Fruit fly (Drosophila melanogaster) whole organism, adult: ENCODE data around the gene E2f1.

Experiments
- CG11617 ChIP-seq: fragments of 200-800 bp; sonication (Bioruptor generic); optimal IDR thresholded peaks from 2 replicates; lab custom pipeline; 2017; ENCODE audit warnings: mild to moderate bottlenecking, missing biosample characterization, missing genetic modification reagents, missing genetic modification characterization
- CG12768 ChIP-seq: fragments of 200-800 bp; sonication (Bioruptor generic); optimal IDR thresholded peaks from 2 replicates; lab custom pipeline; 2017; ENCODE audit warnings: missing biosample characterization, missing genetic modification characterization, mild to moderate bottlenecking, moderate library complexity, missing genetic modification reagents
- CG14711 ChIP-seq: fragments of 200-800 bp; sonication (Bioruptor generic); optimal IDR thresholded peaks from 2 replicates; lab custom pipeline; 2018; ENCODE audit warnings: missing biosample characterization, mild to moderate bottlenecking, missing genetic modification characterization, moderate library complexity
- CG1620 ChIP-seq: fragments of 200-800 bp; sonication (Bioruptor generic); optimal IDR thresholded peaks from 2 replicates; lab custom pipeline; 2016; ENCODE audit warnings: missing biosample characterization, missing genetic modification characterization
- CG33017 ChIP-seq: fragments of 200-800 bp; sonication (Bioruptor generic); optimal IDR thresholded peaks from 2 replicates; lab custom pipeline; 2018; ENCODE audit warnings: missing biosample characterization, mild to moderate bottlenecking, missing genetic modification characterization, moderate library complexity
- CG5204 ChIP-seq: fragments of 200-800 bp; sonication (Bioruptor generic); optimal IDR thresholded peaks from 2 replicates; lab custom pipeline; 2016; ENCODE audit warnings: missing biosample characterization, missing genetic modification characterization
- CG7045 ChIP-seq: fragments of 200-800 bp; sonication (Bioruptor generic); optimal IDR thresholded peaks from 2 replicates; lab custom pipeline; 2017; ENCODE audit warnings: missing biosample characterization, mild to moderate bottlenecking, missing genetic modification characterization
- CG7101 ChIP-seq: fragments of 200-800 bp; sonication (Bioruptor generic); optimal IDR thresholded peaks from 2 replicates; lab custom pipeline; 2018; ENCODE audit warnings: missing biosample characterization, mild to moderate bottlenecking, missing genetic modification characterization, moderate library complexity
- Clk ChIP-seq: fragments of 200-800 bp; sonication (Bioruptor generic); optimal IDR thresholded peaks from 2 replicates; lab custom pipeline; 2017; ENCODE audit warnings: missing biosample characterization, missing genetic modification characterization
- Crg-1 ChIP-seq: fragments of 200-800 bp; sonication (Bioruptor generic); optimal IDR thresholded peaks from 2 replicates; lab custom pipeline; 2016; ENCODE audit warnings: missing biosample characterization, missing genetic modification characterization
- Hr96 ChIP-seq: fragments of 200-800 bp; sonication (Bioruptor generic); optimal IDR thresholded peaks from 2 replicates; lab custom pipeline; 2016; ENCODE audit warnings: missing biosample characterization, missing genetic modification characterization
- Mnt ChIP-seq: fragments of 200-800 bp; sonication (Bioruptor generic); optimal IDR thresholded peaks from 2 replicates; lab custom pipeline; 2016; ENCODE audit warnings: missing biosample characterization, mild to moderate bottlenecking, missing genetic modification characterization
- bab1 ChIP-seq: fragments of 200-800 bp; sonication (Bioruptor generic); optimal IDR thresholded peaks from 3 replicates; lab custom pipeline; 2019; ENCODE audit warnings: missing biosample characterization, mild to moderate bottlenecking, missing genetic modification characterization, moderate library complexity
- cic ChIP-seq: fragments of 200-800 bp; sonication (Bioruptor generic); optimal IDR thresholded peaks from 2 replicates; lab custom pipeline; 2017; ENCODE audit warnings: missing biosample characterization, mild to moderate bottlenecking, missing genetic modification characterization, moderate library complexity
- cnc ChIP-seq, 2 experiments: fragments of >200 bp; optimal IDR thresholded peaks; 2 replicates each; lab custom pipeline; 2017
- kay ChIP-seq: fragments of 200-800 bp; sonication (Bioruptor generic); peaks from one replicate; lab custom pipeline; 2016; ENCODE audit warnings: missing biosample characterization, missing genetic modification characterization, borderline replicate concordance
- ovo ChIP-seq: fragments of 200-800 bp; sonication (Bioruptor generic); optimal IDR thresholded peaks from 2 replicates; lab custom pipeline; 2016; ENCODE audit warnings: missing biosample characterization, missing genetic modification characterization
- pad ChIP-seq: fragments of 200-800 bp; sonication (Bioruptor generic); optimal IDR thresholded peaks from 3 replicates; lab custom pipeline; 2017; ENCODE audit warnings: missing biosample characterization, missing genetic modification characterization, mild to moderate bottlenecking, moderate library complexity, missing genetic modification reagents
- tj ChIP-seq: fragments of 200-800 bp; sonication (Bioruptor generic); optimal IDR thresholded peaks from 3 replicates; lab custom pipeline; 2017; ENCODE audit warnings: missing biosample characterization, mild to moderate bottlenecking, missing genetic modification characterization, moderate library complexity
- toe ChIP-seq: fragments of 200-800 bp; sonication (Bioruptor generic); optimal IDR thresholded peaks from 2 replicates; lab custom pipeline; 2016; ENCODE audit warnings: missing biosample characterization, missing genetic modification characterization

The E2f1 gene

DNA sequence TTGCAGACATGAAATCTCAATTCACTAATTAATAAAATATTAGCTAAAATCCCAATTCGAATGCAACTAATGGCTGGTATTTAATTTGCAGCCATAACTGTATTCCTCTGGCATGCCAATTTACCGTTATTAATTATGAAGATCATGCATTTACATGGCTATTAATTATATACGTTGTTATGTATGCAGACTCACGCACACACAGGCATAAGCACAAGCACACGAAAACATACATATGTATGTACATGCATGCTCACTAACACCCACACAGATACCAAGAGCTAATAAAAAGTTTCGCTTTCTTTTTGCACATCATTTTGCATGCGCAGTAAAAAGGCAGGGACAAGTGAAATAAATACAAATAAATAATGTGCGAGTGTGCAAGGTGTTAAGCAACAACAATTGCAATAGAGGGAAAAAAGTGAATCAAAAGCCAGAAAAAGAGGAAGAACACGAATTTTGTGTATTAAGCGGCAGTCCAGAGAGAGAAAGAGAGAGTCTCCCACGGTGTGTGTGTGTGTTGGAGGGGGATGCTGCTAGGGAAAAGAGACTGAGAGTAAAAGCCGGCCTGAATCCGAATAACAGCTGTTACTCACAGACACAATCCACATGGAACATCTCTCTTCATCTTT is 30.3 kb downstream of the E2f1 start:
- peak; percentile 86 for TF ChIP-seq pad (GFP tag; lab: Kevin White, UChicago)
- peak; percentile 68 for TF ChIP-seq cic
- TF ChIP-seq Mnt (GFP tag; lab: Kevin White, UChicago), result peak; percentile 46
- peak; percentile 48 for TF ChIP-seq CG12768 (GFP tag; lab: Kevin White, UChicago)
- peak; percentile 19 for TF ChIP-seq CG7101 (tag; lab: Kevin White, UChicago)
- no peak for TF ChIP-seq Hr96 (GFP tag; lab: Kevin White, UChicago)
- TF ChIP-seq kay (GFP tag; lab: Kevin White, UChicago), result peak; percentile 94
- no peak for TF ChIP-seq CG1620 (GFP tag; lab: Kevin White, UChicago)
- TF ChIP-seq ovo (GFP tag; lab: Kevin White, UChicago), result peak; percentile 46
- TF ChIP-seq CG7045 (GFP tag; lab: Kevin White, UChicago), result no peak
- peak; percentile 84 for TF ChIP-seq tj (GFP tag; lab: Kevin White, UChicago)
- no peak for TF ChIP-seq Clk
- TF ChIP-seq toe, result no peak
- peak; percentile 19 for TF ChIP-seq CG33017
- TF ChIP-seq Crg-1, result no peak
- TF ChIP-seq CG5204 (GFP tag; lab: Kevin White, UChicago), result no peak
- TF ChIP-seq cnc (optimal IDR thresholded peaks at IDR 0.05; lab: Kevin White, UChicago), result no peak
- TF ChIP-seq CG11617 (GFP tag; lab: Kevin White, UChicago), result no peak
- peak; percentile 10 for TF ChIP-seq CG14711 (tag; lab: Kevin White, UChicago)
- TF ChIP-seq bab1 (GFP tag; lab: Kevin White, UChicago), result peak; percentile 22

DNA sequence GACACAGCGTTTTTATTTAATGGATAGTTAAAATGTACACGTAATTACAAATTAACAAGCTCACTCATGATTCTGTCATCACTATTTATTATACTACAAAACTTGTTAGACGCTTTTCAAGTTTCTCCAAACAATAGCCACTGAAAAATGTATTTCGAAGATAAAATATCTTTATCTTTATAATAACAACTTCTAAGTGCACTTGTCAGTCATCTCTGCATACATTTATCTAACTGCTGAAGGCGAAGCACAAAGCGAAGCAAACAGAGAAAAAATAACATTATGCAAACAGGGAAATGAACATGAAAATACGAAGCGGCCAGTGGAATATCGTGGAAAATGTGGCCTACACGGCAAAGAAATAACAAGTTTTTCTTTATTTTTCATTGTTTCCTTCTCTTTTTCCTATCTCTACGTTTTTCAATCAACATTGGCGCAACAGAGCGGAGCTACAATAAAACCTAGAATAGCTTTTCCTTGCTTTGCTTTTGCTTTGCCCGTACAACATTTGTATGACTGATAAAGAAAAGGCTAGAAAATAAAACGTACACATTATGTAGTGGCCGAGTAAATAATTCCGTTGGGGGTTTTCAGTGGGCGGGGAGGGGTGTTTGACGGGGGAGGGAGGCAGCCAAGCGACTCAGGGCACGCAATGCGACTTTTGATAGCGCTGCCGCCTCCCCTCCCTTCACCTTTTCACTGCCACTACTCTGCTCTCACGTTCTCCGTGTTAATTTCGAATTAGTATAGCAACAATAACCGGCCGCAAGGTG is 31.1 kb downstream of the E2f1 start:
- TF ChIP-seq CG1620 (GFP tag; lab: Kevin White, UChicago), result no peak
- no peak for TF ChIP-seq bab1 (GFP tag; lab: Kevin White, UChicago)
- no peak for TF ChIP-seq CG11617 (GFP tag; lab: Kevin White, UChicago)
- no peak for TF ChIP-seq Mnt (GFP tag; lab: Kevin White, UChicago)
- peak; percentile 29 for TF ChIP-seq CG12768 (GFP tag; lab: Kevin White, UChicago)
- TF ChIP-seq CG7045 (GFP tag; lab: Kevin White, UChicago), result peak; percentile 16
- TF ChIP-seq CG33017, result no peak
- TF ChIP-seq Clk, result no peak
- TF ChIP-seq Crg-1, result no peak
- TF ChIP-seq kay (GFP tag; lab: Kevin White, UChicago), result peak; percentile 88
- peak; percentile 8 for TF ChIP-seq CG14711 (tag; lab: Kevin White, UChicago)
- TF ChIP-seq tj (GFP tag; lab: Kevin White, UChicago), result no peak
- TF ChIP-seq ovo (GFP tag; lab: Kevin White, UChicago), result no peak
- TF ChIP-seq toe, result no peak
- TF ChIP-seq CG7101 (tag; lab: Kevin White, UChicago), result no peak
- no peak for TF ChIP-seq cnc (optimal IDR thresholded peaks at IDR 0.05; lab: Kevin White, UChicago)
- no peak for TF ChIP-seq Hr96 (GFP tag; lab: Kevin White, UChicago)
- no peak for TF ChIP-seq pad (GFP tag; lab: Kevin White, UChicago)
- peak; percentile 63 for TF ChIP-seq cic
- TF ChIP-seq CG5204 (GFP tag; lab: Kevin White, UChicago), result no peak

DNA sequence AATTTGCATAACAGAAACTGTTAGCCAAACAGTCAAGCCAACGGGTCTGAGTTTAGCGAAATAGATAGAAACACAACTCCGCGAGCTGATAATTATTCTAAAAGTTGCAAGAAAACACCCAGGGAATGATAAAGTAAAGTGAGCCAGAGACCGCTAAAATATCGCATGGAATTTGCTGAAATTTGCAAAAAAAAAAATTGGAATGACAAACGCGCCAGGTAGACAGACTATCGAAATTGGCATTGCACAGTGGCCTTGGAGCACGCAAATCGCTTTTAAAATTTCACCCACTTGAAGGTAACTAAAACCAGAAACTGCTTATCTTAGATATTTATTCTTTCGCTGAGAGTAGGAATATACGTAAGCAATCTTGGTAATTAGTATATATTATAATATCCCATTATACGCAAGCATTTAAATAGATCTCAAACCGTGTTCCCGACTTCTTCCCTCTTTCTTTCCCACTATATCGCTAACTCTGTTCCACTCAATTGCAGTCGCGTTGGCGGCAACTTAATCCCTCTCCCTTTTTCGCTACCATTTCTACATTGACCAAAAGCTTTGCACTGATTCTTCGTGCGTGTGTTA is 32.4 kb downstream of the E2f1 start:
- peak; percentile 92 for TF ChIP-seq tj (GFP tag; lab: Kevin White, UChicago)
- TF ChIP-seq CG1620 (GFP tag; lab: Kevin White, UChicago), result no peak

DNA sequence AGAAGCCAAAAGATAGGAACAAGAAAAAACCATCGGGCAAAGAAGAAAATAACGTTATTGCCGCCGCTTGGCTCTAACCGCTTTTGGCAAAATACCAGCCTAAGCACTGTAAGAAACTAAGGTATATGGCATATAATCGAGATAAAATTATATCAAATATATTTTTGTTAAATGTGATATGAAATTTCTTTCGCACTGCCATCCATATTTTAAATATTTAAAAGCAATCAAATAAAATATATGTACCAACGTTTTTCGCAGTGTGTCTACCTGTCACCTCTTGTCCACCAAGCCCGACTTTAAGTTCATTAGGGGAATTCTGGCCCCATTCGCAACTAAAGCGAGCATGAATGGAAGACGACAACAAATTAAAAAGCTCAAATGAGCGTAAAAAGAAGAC is 32.9 kb downstream of the E2f1 start:
- TF ChIP-seq CG14711 (tag; lab: Kevin White, UChicago) (peak; percentile 60), bab1 (GFP tag; lab: Kevin White, UChicago) (peak; percentile 87), CG7101 (tag; lab: Kevin White, UChicago) (peak; percentile 47), toe (no peak), CG7045 (GFP tag; lab: Kevin White, UChicago) (peak; percentile 24), CG12768 (GFP tag; lab: Kevin White, UChicago) (peak; percentile 9)

DNA sequence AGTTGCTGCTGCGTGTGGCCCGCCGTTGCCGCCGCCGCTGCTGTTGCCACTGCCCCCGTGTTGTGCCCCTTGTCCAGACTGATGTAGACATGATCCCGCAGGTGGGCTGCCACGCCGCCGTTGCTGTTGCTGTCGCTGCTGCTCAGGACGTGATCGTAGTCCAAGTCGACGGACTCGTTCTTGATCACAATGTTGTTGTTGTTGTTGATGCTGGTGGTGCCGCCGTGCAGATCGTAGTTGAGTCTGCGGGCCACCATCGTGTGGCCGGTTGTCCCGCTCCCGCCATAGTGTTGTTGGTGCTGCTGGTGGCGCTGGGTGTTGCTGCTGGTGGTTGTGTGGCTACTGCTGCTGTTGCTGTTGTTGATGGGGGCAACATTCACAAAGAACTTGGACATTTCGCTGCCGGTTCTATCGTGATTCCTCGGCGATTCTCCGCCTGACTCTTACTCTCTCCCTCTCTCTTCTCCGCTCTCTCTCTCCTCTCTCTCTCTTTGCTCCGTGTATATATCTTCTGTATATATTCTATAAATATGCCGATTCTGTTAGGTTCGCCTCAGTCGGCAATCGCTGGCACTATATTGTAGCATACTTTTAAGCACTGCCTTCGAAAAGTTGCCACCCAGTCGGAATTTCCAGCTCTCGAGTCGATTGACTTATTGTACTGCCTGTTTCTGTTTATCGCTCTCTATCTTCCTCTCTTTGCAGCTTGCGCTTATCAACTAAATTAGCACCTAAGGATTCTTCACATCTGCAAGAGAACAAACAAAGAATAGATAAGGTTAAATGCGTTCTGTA is 34.4 kb downstream of the E2f1 start:
- TF ChIP-seq CG7101 (tag; lab: Kevin White, UChicago) (peak; percentile 29), Clk (no peak), CG1620 (GFP tag; lab: Kevin White, UChicago) (no peak), tj (GFP tag; lab: Kevin White, UChicago) (peak; percentile 37), Mnt (GFP tag; lab: Kevin White, UChicago) (no peak), kay (GFP tag; lab: Kevin White, UChicago) (no peak), CG11617 (GFP tag; lab: Kevin White, UChicago) (no peak), bab1 (GFP tag; lab: Kevin White, UChicago) (peak; percentile 26), CG33017 (peak; percentile 30), ovo (GFP tag; lab: Kevin White, UChicago) (no peak), CG12768 (GFP tag; lab: Kevin White, UChicago) (peak; percentile 43), Hr96 (GFP tag; lab: Kevin White, UChicago) (no peak), cic (peak; percentile 4), CG5204 (GFP tag; lab: Kevin White, UChicago) (no peak), cnc (optimal IDR thresholded peaks at IDR 0.05; lab: Kevin White, UChicago) (no peak), CG14711 (tag; lab: Kevin White, UChicago) (no peak), CG7045 (GFP tag; lab: Kevin White, UChicago) (no peak), pad (GFP tag; lab: Kevin White, UChicago) (no peak), Crg-1 (peak; percentile 16), toe (no peak)
